Worm (Caenorhabditis elegans) whole organism, L4 larva: ENCODE measurements around the gene grl-22.

Experiments used
- attf-4 ChIP-seq: sonication (generic microtip); optimal IDR thresholded peaks from 3 replicates; lab custom pipeline; 2017; ENCODE audit warnings: missing biosample characterization, missing genetic modification characterization
- duxl-1 ChIP-seq: sonication (generic microtip); optimal IDR thresholded peaks from 2 replicates; lab custom pipeline; 2016; ENCODE audit warnings: mild to moderate bottlenecking, missing genetic modification characterization, moderate library complexity, missing compliant biosample characterization; ENCODE audit not compliant: poor library complexity
- fkh-10 ChIP-seq: fragments of 150-350 bp; optimal IDR thresholded peaks from 2 replicates; lab custom pipeline; 2014; ENCODE audit warnings: missing biosample characterization, missing genetic modification reagents, missing genetic modification characterization
- hlh-30 ChIP-seq: sonication (generic microtip); optimal IDR thresholded peaks from 2 replicates; lab custom pipeline; 2017; ENCODE audit warnings: antibody characterized with exemption, mild to moderate bottlenecking, missing genetic modification characterization, missing compliant biosample characterization; ENCODE audit not compliant: insufficient read depth
- hmg-1.1 ChIP-seq: fragments of 200-800 bp; sonication (Bioruptor generic); IDR thresholded peaks from 2 replicates; pipeline ENCODE4 v1.3.6; 2022; ENCODE audit warnings: missing genetic modification reagents, missing genetic modification characterization, missing compliant biosample characterization
- lin-13 ChIP-seq: fragments of 150-350 bp; optimal IDR thresholded peaks from 2 replicates; lab custom pipeline; 2014; ENCODE audit warnings: missing biosample characterization, missing genetic modification reagents, missing genetic modification characterization
- mdt-29 ChIP-seq: fragments of 200-800 bp; sonication (Bioruptor generic); IDR thresholded peaks from 2 replicates; pipeline ENCODE4 v1.3.6; 2022; ENCODE audit warnings: missing genetic modification reagents, missing genetic modification characterization, missing compliant biosample characterization
- skn-1 ChIP-seq: fragments of 150-350 bp; optimal IDR thresholded peaks from 2 replicates; lab custom pipeline; 2014; ENCODE audit warnings: missing biosample characterization, missing genetic modification characterization
- unc-39 ChIP-seq: sonication (generic microtip); optimal IDR thresholded peaks from 2 replicates; lab custom pipeline; 2017; ENCODE audit warnings: missing biosample characterization, missing genetic modification characterization
- vab-7 ChIP-seq: fragments of 200-800 bp; sonication (Bioruptor generic); IDR thresholded peaks from 2 replicates; pipeline ENCODE4 v1.3.6; 2022; ENCODE audit warnings: missing genetic modification reagents, missing genetic modification characterization, missing compliant biosample characterization
- zag-1 ChIP-seq: fragments of 150-350 bp; optimal IDR thresholded peaks from 2 replicates; lab custom pipeline; 2014; ENCODE audit warnings: missing biosample characterization, missing genetic modification characterization
- zip-2 ChIP-seq: fragments of 150-350 bp; optimal IDR thresholded peaks from 2 replicates; lab custom pipeline; 2014; ENCODE audit warnings: missing biosample characterization, missing genetic modification characterization

DNA sequence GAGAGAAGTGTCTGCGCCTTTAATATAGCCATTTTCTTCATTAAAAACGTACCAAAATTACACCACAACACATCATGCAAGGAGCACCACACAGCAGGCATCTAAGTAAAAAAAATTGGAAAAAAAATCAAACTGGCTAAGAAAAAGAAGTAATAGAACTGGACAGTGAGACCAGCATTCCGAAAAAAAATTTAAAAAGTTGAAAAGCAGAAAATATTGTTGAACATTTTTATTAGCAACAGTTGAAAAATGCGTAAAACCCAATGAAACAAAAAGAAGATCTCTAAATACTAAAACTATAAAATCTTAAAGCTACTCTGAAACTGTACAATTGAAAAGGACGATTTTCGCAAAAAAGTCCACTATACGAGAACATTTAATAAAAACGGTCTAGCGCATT is 31.7 kb downstream of the grl-22 start, which contains the start of gene Y32H12A.6:
- TF ChIP-seq hlh-30 (tag; lab: Kevin White, UChicago) (no peak), fkh-10 (no peak), duxl-1 (tag; lab: Kevin White, UChicago) (no peak), lin-13 (GFP tag; lab: Kevin White, UChicago) (no peak), vab-7 (no peak), zag-1 (tag; lab: Kevin White, UChicago) (no peak), skn-1 (tag; lab: Kevin White, UChicago) (no peak), zip-2 (tag; lab: Kevin White, UChicago) (no peak), attf-4 (tag; lab: Kevin White, UChicago) (no peak), mdt-29 (no peak), hmg-1.1 (GFP tag; lab: Robert Waterston, UW) (no peak), unc-39 (tag; lab: Kevin White, UChicago) (no peak)
